Worm (Caenorhabditis elegans) whole organism, L4 larva: ENCODE results near the gene K09E9.1.

Source experiments
- R02D3.7 ChIP-seq: fragments of 150-350 bp; sonication (generic microtip); optimal IDR thresholded peaks from 3 replicates; lab custom pipeline; 2014; ENCODE audit warnings: missing biosample characterization, missing genetic modification characterization
- T26A8.4 ChIP-seq: fragments of 200-800 bp; sonication (Bioruptor generic); IDR thresholded peaks from 2 replicates; pipeline ENCODE4 v1.3.6; 2022; ENCODE audit warnings: missing genetic modification characterization, missing compliant biosample characterization
- ZK337.2 ChIP-seq: fragments of 200-800 bp; sonication (Bioruptor generic); IDR thresholded peaks from 2 replicates; pipeline ENCODE4 v1.3.6; 2022; ENCODE audit warnings: missing genetic modification reagents, missing genetic modification characterization, missing compliant biosample characterization
- ZK546.5 ChIP-seq, 2 experiments: sonication (generic microtip); optimal IDR thresholded peaks; 2 replicates each; lab custom pipeline; 2017; ENCODE audit warnings: missing biosample characterization in 2 of 2, missing genetic modification characterization in 2 of 2
- aha-1 ChIP-seq: fragments of 150-350 bp; peaks from one replicate; lab custom pipeline; 2014; ENCODE audit warnings: missing biosample characterization, missing genetic modification characterization
- aly-2 ChIP-seq: sonication (generic microtip); optimal IDR thresholded peaks from 2 replicates; lab custom pipeline; 2018; ENCODE audit warnings: missing biosample characterization, missing genetic modification characterization
- dmd-9 ChIP-seq: fragments of 200-800 bp; sonication (Bioruptor generic); IDR thresholded peaks from 2 replicates; pipeline ENCODE4 v1.3.6; 2022; ENCODE audit warnings: missing genetic modification reagents, missing genetic modification characterization, missing compliant biosample characterization
- duxl-1 ChIP-seq: sonication (generic microtip); optimal IDR thresholded peaks from 2 replicates; lab custom pipeline; 2016; ENCODE audit warnings: mild to moderate bottlenecking, missing genetic modification characterization, moderate library complexity, missing compliant biosample characterization; ENCODE audit not compliant: poor library complexity
- fkh-10 ChIP-seq: fragments of 150-350 bp; optimal IDR thresholded peaks from 2 replicates; lab custom pipeline; 2014; ENCODE audit warnings: missing biosample characterization, missing genetic modification reagents, missing genetic modification characterization
- gei-8 ChIP-seq: fragments of 200-800 bp; sonication (Bioruptor generic); optimal IDR thresholded peaks from 2 replicates; lab custom pipeline; 2018; ENCODE audit warnings: mild to moderate bottlenecking, missing genetic modification characterization, missing compliant biosample characterization
- hlh-11 ChIP-seq: fragments of 200-800 bp; sonication (Bioruptor generic); optimal IDR thresholded peaks from 2 replicates; lab custom pipeline; 2018; ENCODE audit warnings: mild to moderate bottlenecking, missing genetic modification characterization, missing compliant biosample characterization
- lim-7 ChIP-seq: fragments of 200-800 bp; sonication (Bioruptor generic); IDR thresholded peaks from 2 replicates; pipeline ENCODE4 v1.3.6; 2022; ENCODE audit warnings: missing genetic modification characterization, missing compliant biosample characterization
- mxl-3 ChIP-seq: fragments of 200-800 bp; sonication (Bioruptor generic); optimal IDR thresholded peaks from 2 replicates; lab custom pipeline; 2018; ENCODE audit warnings: mild to moderate bottlenecking, missing genetic modification characterization, missing compliant biosample characterization
- nhr-111 ChIP-seq: fragments of 200-800 bp; sonication (Bioruptor generic); optimal IDR thresholded peaks from 2 replicates; lab custom pipeline; 2018; ENCODE audit warnings: mild to moderate bottlenecking, missing genetic modification characterization, missing compliant biosample characterization
- nhr-48 ChIP-seq: sonication (generic microtip); optimal IDR thresholded peaks from 2 replicates; lab custom pipeline; 2016; ENCODE audit warnings: mild to moderate bottlenecking, missing genetic modification characterization, missing compliant biosample characterization
- nhr-77 ChIP-seq: fragments of 150-350 bp; optimal IDR thresholded peaks from 2 replicates; lab custom pipeline; 2014; ENCODE audit warnings: missing biosample characterization, missing genetic modification characterization
- sdz-12 ChIP-seq: fragments of 200-800 bp; sonication (Bioruptor generic); optimal IDR thresholded peaks from 2 replicates; lab custom pipeline; 2018; ENCODE audit warnings: mild to moderate bottlenecking, missing genetic modification characterization, missing compliant biosample characterization
- snpc-1.2 ChIP-seq: fragments of 200-800 bp; sonication (Bioruptor generic); IDR thresholded peaks from 2 replicates; pipeline ENCODE4 v1.3.6; 2022; ENCODE audit warnings: missing genetic modification reagents, missing genetic modification characterization, missing compliant biosample characterization
- snpc-4 ChIP-seq: fragments of 150-350 bp; optimal IDR thresholded peaks from 2 replicates; lab custom pipeline; 2014; ENCODE audit warnings: missing biosample characterization, missing genetic modification characterization
- spr-1 ChIP-seq: sonication (generic microtip); optimal IDR thresholded peaks from 2 replicates; lab custom pipeline; 2016; ENCODE audit warnings: mild to moderate bottlenecking, missing genetic modification characterization, missing compliant biosample characterization
- unc-130 ChIP-seq: sonication (generic microtip); optimal IDR thresholded peaks from 2 replicates; lab custom pipeline; 2016; ENCODE audit warnings: missing genetic modification reagents, missing genetic modification characterization, missing compliant biosample characterization
- unc-62 ChIP-seq, 3 experiments: fragments of 150-350 bp in 1 of 3; sonication (generic microtip); optimal IDR thresholded peaks in 2 of 3; peaks in 1 of 3; 1 replicate in 1 of 3; 2 replicates in 2 of 3; lab custom pipeline; 2014 to 2017; ENCODE audit warnings: missing biosample characterization in 3 of 3, missing genetic modification characterization in 3 of 3, missing genetic modification reagents in 3 of 3, missing genotype in 1 of 3
- vab-7 ChIP-seq: fragments of 200-800 bp; sonication (Bioruptor generic); IDR thresholded peaks from 2 replicates; pipeline ENCODE4 v1.3.6; 2022; ENCODE audit warnings: missing genetic modification reagents, missing genetic modification characterization, missing compliant biosample characterization
- zag-1 ChIP-seq: fragments of 150-350 bp; optimal IDR thresholded peaks from 2 replicates; lab custom pipeline; 2014; ENCODE audit warnings: missing biosample characterization, missing genetic modification characterization
- zfp-3 ChIP-seq: fragments of 200-800 bp; sonication (Bioruptor generic); conservative IDR thresholded peaks from 2 replicates; pipeline ENCODE4 v1.3.6; 2022; ENCODE audit warnings: missing genetic modification reagents, missing genetic modification characterization, missing compliant biosample characterization

Gene K09E9.1

DNA sequence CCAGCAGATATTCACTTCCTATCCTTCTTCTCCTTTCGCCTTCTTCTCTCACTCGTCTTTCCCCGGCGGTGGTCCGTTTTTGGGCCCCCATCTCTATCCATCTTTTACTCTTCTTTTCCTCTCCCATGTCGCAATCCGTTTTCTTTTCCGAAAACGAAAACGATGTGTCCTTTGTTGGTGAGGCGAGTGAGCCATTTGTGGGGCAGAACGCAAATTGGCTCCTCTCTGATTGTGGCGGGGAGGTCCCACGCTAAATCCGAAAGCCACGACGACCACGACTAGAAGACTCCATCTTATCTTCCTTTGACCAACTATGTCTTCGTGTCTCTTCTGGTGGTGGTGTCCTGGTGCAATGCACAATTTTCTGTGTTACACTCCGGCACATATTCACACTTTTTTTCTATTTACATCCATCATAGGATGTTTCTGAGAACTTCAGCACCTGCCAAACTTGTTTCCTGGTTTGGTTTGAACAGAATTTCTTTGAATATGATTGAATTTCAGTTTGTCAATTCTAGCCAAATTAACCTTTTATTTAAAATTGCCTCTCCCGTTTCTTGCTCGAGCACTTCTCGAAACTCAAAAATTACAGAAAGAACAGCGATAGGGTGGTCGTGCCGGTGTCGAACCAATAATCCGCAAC, 46.0 kb downstream of the K09E9.1 start, which contains the start of gene pcdr-1:
Gene pcdr-1 (plus strand): TSS at position 593 of the 643 bp plus-strand sequence.
- TF ChIP-seq gei-8: no peak
- no peak for TF ChIP-seq unc-130 (GFP tag; lab: Kevin White, UChicago)
- TF ChIP-seq aha-1 (tag; lab: Kevin White, UChicago): peak; percentile 78
- TF ChIP-seq duxl-1 (tag; lab: Kevin White, UChicago): no peak
- no peak for TF ChIP-seq nhr-111 (GFP tag; lab: Kevin White, UChicago)
- no peak for TF ChIP-seq ZK546.5 (tag; optimal IDR thresholded peaks at IDR 0.05; lab: Kevin White, UChicago)
- no peak for TF ChIP-seq zfp-3 (GFP tag; lab: Robert Waterston, UW)
- 0 out of 2 replicates have a peak, but pooled peaks have one; percentile 22 for TF ChIP-seq T26A8.4 (GFP tag; lab: Robert Waterston, UW)
- no peak for TF ChIP-seq dmd-9 (GFP tag; lab: Robert Waterston, UW)
- TF ChIP-seq aly-2 (tag; lab: Kevin White, UChicago): no peak
- no peak for TF ChIP-seq sdz-12 (GFP tag; lab: Kevin White, UChicago)
- no peak for TF ChIP-seq zag-1 (tag; lab: Kevin White, UChicago)
- peak in 1 of 2 experiments; percentile 27 for TF ChIP-seq unc-62 (GFP tag; optimal IDR thresholded peaks at IDR 0.05 in 1 of 2; lab: Kevin White, UChicago)
- TF ChIP-seq unc-62 (tag; optimal IDR thresholded peaks at IDR 0.05; lab: Kevin White, UChicago): no peak

DNA sequence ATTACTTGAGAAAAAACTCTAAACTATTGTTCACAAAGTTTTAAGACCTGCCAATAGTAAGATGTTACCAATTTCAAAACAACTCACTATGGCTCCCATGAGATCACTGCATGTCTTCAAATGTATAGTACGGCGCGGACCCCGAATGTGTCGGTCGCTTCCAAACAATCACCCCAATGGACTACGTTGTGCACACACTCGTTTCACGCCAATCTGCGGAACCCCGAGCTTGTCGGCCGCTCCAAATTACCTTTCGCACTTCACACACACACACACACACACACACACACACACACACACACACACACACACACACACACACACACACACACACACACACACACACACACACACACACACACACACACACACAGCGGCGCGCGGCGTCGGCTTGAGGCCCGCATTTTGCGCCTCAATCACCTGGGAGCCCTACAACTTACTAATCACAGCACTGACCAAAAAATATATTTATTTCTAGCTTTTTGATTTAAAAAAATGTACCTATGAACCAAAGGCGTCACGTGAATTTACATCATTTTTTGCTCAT, 47.8 kb downstream of the K09E9.1 start:
- peak; percentile 10 for TF ChIP-seq hlh-11 (tag; lab: Kevin White, UChicago)
- TF ChIP-seq lim-7 (GFP tag; lab: Robert Waterston, UW): no peak
- TF ChIP-seq, all 104 proteins: peak for 1

DNA sequence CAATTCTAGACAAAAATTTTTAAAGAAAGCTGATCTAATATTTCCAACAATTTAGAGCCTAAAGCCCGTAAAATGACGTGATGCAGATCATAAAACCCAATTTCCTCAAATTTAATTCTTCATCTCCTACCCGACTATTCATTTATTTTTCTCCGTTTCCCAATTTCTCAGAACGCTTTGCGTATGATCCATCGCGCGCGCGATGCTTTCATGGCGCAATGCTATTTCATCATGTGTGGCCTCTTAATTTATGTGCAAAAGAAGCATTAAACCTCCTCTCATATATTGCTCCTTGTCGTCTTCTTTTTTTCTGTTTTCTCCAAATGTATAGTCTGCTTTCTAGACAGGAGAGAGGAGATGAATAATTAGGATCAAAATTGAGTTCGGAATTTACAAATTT, 48.4 kb downstream of the K09E9.1 start:
- TF ChIP-seq aha-1 (tag; lab: Kevin White, UChicago) (peak; percentile 62), snpc-4 (tag; lab: Kevin White, UChicago) (no peak)

DNA sequence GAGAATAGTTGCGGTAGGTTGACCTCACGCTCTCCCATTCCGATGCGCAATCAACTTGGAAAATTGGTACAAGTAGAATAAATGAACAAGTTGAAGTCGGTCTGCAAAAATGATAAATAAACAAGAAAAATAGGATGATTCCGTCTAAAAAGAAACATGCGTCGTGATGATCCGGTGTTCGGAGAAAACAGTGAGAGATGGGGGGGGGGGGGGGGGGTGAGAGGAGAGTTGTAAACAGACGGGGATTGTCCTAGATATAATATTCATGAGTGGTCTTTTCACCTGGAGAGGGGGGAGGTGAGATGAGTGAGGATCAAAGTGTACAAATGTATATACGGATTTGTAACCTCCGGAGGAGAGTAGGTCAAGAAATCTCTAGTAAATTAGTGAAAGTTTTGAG, 55.3 kb downstream of the K09E9.1 start, which contains the start of gene F59D12.2:
Gene F59D12.2 (minus strand): TSS at position 101 of the 400 bp plus-strand sequence.
- TF ChIP-seq vab-7 (GFP tag; lab: Robert Waterston, UW) (no peak), fkh-10 (GFP tag; lab: Kevin White, UChicago) (no peak), mxl-3 (GFP tag; lab: Kevin White, UChicago) (no peak), hlh-11 (tag; lab: Kevin White, UChicago) (no peak), nhr-111 (GFP tag; lab: Kevin White, UChicago) (no peak), ZK337.2 (GFP tag; lab: Robert Waterston, UW) (no peak), spr-1 (tag; lab: Kevin White, UChicago) (no peak), snpc-1.2 (GFP tag; lab: Robert Waterston, UW) (no peak), nhr-48 (tag; lab: Kevin White, UChicago) (no peak), unc-130 (GFP tag; lab: Kevin White, UChicago) (no peak), nhr-77 (tag; lab: Kevin White, UChicago) (no peak), duxl-1 (tag; lab: Kevin White, UChicago) (no peak), R02D3.7 (tag; lab: Kevin White, UChicago) (no peak)
